Worm (Caenorhabditis elegans) whole organism, L2 larva: ENCODE data around the gene magu-4.
"Not testable (repeated sequence)": the region's sequence is repeated elsewhere in the genome, so short reads cannot be mapped to it uniquely, and the experiment has no call there.

Experiments used
- blmp-1 ChIP-seq: sonication (generic microtip); optimal IDR thresholded peaks from 2 replicates; lab custom pipeline; 2017; ENCODE audit warnings: missing genetic modification characterization, mild to moderate bottlenecking, missing compliant biosample characterization, antibody characterized with exemption, moderate library complexity; ENCODE audit not compliant: insufficient read depth
- ceh-82 ChIP-seq: fragments of 150-350 bp; optimal IDR thresholded peaks from 2 replicates; lab custom pipeline; 2014; ENCODE audit warnings: missing biosample characterization, missing genetic modification characterization
- nhr-10 ChIP-seq: sonication (generic microtip); optimal IDR thresholded peaks from 2 replicates; lab custom pipeline; 2017; ENCODE audit warnings: missing biosample characterization, missing genetic modification characterization
- ztf-11 ChIP-seq: sonication (generic microtip); optimal IDR thresholded peaks from 2 replicates; lab custom pipeline; 2017; ENCODE audit warnings: missing biosample characterization, missing genetic modification characterization

DNA sequence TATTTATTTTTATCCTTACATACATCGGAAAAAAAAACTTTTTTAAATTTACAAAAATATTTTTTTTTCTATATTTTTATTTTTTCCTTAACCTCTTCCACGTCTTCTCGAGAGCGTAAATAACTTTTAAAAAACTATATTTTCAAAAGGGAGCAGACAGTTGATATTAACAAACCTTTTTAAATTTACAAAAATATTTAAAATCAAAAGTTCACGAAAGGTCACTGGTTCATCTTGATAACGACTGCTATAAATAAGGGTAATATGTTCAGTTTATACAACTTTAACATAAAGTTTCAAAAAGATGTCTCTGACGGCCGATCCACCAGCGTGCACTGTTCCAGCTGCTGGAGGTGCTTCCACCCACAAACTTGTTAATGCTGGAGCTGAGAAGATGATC is 19.2 kb downstream of the magu-4 start, which contains the start of the genes F44D12.16 and msd-2:
- TF ChIP-seq ztf-11 (tag; lab: Kevin White, UChicago); ceh-82; blmp-1; nhr-10 (tag; lab: Kevin White, UChicago): not testable (repeated sequence)
